Worm (Caenorhabditis elegans) whole organism, late embryonic: Measurements from ENCODE around the gene nhr-91.

Experiments
- C08G9.2 ChIP-seq: sonication (generic microtip); optimal IDR thresholded peaks from 2 replicates; lab custom pipeline; 2016; ENCODE audit warnings: mild to moderate bottlenecking, missing genetic modification characterization, moderate library complexity, missing compliant biosample characterization
- C38D4.7 ChIP-seq: fragments of 200-800 bp; sonication (Bioruptor generic); optimal IDR thresholded peaks from 2 replicates; lab custom pipeline; 2018; ENCODE audit warnings: mild to moderate bottlenecking, missing genetic modification characterization, moderate library complexity, missing compliant biosample characterization
- F13H6.1 ChIP-seq: sonication (generic microtip); optimal IDR thresholded peaks from 2 replicates; lab custom pipeline; 2016; ENCODE audit warnings: missing genetic modification characterization, missing compliant biosample characterization
- T23F11.4 ChIP-seq: fragments of 200-800 bp; sonication (Bioruptor generic); optimal IDR thresholded peaks from 2 replicates; lab custom pipeline; 2018; ENCODE audit warnings: mild to moderate bottlenecking, missing genetic modification characterization, missing compliant biosample characterization
- Y22D7AL.16 ChIP-seq: sonication (generic microtip); optimal IDR thresholded peaks from 2 replicates; lab custom pipeline; 2016; ENCODE audit warnings: missing genetic modification characterization, missing compliant biosample characterization
- ahr-1 ChIP-seq: sonication (generic microtip); optimal IDR thresholded peaks from 2 replicates; lab custom pipeline; 2016; ENCODE audit warnings: missing genetic modification characterization, missing compliant biosample characterization
- ceh-14 ChIP-seq: sonication (generic microtip); optimal IDR thresholded peaks from 2 replicates; lab custom pipeline; 2016; ENCODE audit warnings: missing genotype, missing genetic modification characterization, missing compliant biosample characterization
- ceh-18 ChIP-seq: sonication (generic microtip); optimal IDR thresholded peaks from 2 replicates; lab custom pipeline; 2016; ENCODE audit warnings: missing genetic modification characterization, missing compliant biosample characterization
- ceh-2 ChIP-seq: sonication (generic microtip); optimal IDR thresholded peaks from 2 replicates; lab custom pipeline; 2016; ENCODE audit warnings: missing genotype, missing genetic modification characterization, missing compliant biosample characterization
- ceh-22 ChIP-seq: sonication (generic microtip); optimal IDR thresholded peaks from 2 replicates; lab custom pipeline; 2017; ENCODE audit warnings: missing biosample characterization, missing genetic modification characterization
- ceh-30 ChIP-seq: fragments of 150-350 bp; optimal IDR thresholded peaks from 2 replicates; lab custom pipeline; 2014; ENCODE audit warnings: missing biosample characterization, missing genetic modification characterization
- ceh-34 ChIP-seq: sonication (generic microtip); optimal IDR thresholded peaks from 2 replicates; lab custom pipeline; 2016; ENCODE audit warnings: mild to moderate bottlenecking, missing genetic modification characterization, missing compliant biosample characterization
- ceh-45 ChIP-seq: fragments of 200-800 bp; sonication (Bioruptor generic); IDR thresholded peaks from 2 replicates; pipeline ENCODE4 v1.3.6; 2022; ENCODE audit warnings: missing genetic modification reagents, missing genetic modification characterization, missing compliant biosample characterization
- ceh-6 ChIP-seq: fragments of 200-800 bp; sonication (Bioruptor generic); optimal IDR thresholded peaks from 2 replicates; lab custom pipeline; 2018; ENCODE audit warnings: mild to moderate bottlenecking, missing genetic modification characterization, missing compliant biosample characterization
- ceh-9 ChIP-seq: sonication (generic microtip); optimal IDR thresholded peaks from 2 replicates; lab custom pipeline; 2016; ENCODE audit warnings: mild to moderate bottlenecking, missing genetic modification characterization, inconsistent platforms, missing compliant biosample characterization
- dmd-4 ChIP-seq: sonication (generic microtip); optimal IDR thresholded peaks from 2 replicates; lab custom pipeline; 2016; ENCODE audit warnings: borderline replicate concordance, missing genetic modification characterization, missing compliant biosample characterization
- dve-1 ChIP-seq: sonication (generic microtip); optimal IDR thresholded peaks from 2 replicates; lab custom pipeline; 2017; ENCODE audit warnings: antibody characterized with exemption, mild to moderate bottlenecking, missing genetic modification characterization, missing compliant biosample characterization
- elt-2 ChIP-seq: sonication (generic microtip); optimal IDR thresholded peaks from 2 replicates; lab custom pipeline; 2016; ENCODE audit warnings: missing genetic modification reagents, missing genetic modification characterization, missing compliant biosample characterization
- elt-4 ChIP-seq: sonication (generic microtip); optimal IDR thresholded peaks from 2 replicates; lab custom pipeline; 2016; ENCODE audit warnings: missing genetic modification characterization, missing compliant biosample characterization
- ets-4 ChIP-seq: sonication (generic microtip); optimal IDR thresholded peaks from 2 replicates; lab custom pipeline; 2016; ENCODE audit warnings: missing genetic modification characterization, missing compliant biosample characterization
- eyg-1 ChIP-seq: sonication (generic microtip); optimal IDR thresholded peaks from 2 replicates; lab custom pipeline; 2016; ENCODE audit warnings: missing genotype, missing genetic modification characterization, missing compliant biosample characterization
- fax-1 ChIP-seq: sonication (generic microtip); optimal IDR thresholded peaks from 2 replicates; lab custom pipeline; 2016; ENCODE audit warnings: missing genotype, missing genetic modification characterization, missing compliant biosample characterization
- fkh-10 ChIP-seq: fragments of 150-350 bp; optimal IDR thresholded peaks from 2 replicates; lab custom pipeline; 2014; ENCODE audit warnings: missing biosample characterization, missing genetic modification reagents, missing genetic modification characterization
- fkh-6 ChIP-seq: sonication (generic microtip); optimal IDR thresholded peaks from 2 replicates; lab custom pipeline; 2016; ENCODE audit warnings: missing genetic modification characterization, missing compliant biosample characterization
- gmeb-2 ChIP-seq: sonication (generic microtip); optimal IDR thresholded peaks from 2 replicates; lab custom pipeline; 2016; ENCODE audit warnings: missing genetic modification characterization, inconsistent platforms, missing compliant biosample characterization
- hlh-13 ChIP-seq: fragments of 200-800 bp; sonication (Bioruptor generic); optimal IDR thresholded peaks from 2 replicates; lab custom pipeline; 2018; ENCODE audit warnings: mild to moderate bottlenecking, missing genetic modification characterization, missing compliant biosample characterization
- hlh-15 ChIP-seq: sonication (generic microtip); optimal IDR thresholded peaks from 2 replicates; lab custom pipeline; 2016; ENCODE audit warnings: missing genetic modification characterization, missing compliant biosample characterization
- hlh-30 ChIP-seq: sonication (generic microtip); optimal IDR thresholded peaks from 2 replicates; lab custom pipeline; 2017; ENCODE audit warnings: antibody characterized with exemption, missing genetic modification characterization, missing compliant biosample characterization; ENCODE audit not compliant: insufficient read depth
- hlh-6 ChIP-seq: sonication (generic microtip); optimal IDR thresholded peaks from 2 replicates; lab custom pipeline; 2016; ENCODE audit warnings: missing genotype, missing genetic modification characterization, missing compliant biosample characterization
- hlh-8 ChIP-seq: sonication (generic microtip); optimal IDR thresholded peaks from 2 replicates; lab custom pipeline; 2016; ENCODE audit warnings: missing genotype, missing genetic modification characterization, missing compliant biosample characterization
- lin-11 ChIP-seq: fragments of 200-800 bp; sonication (Bioruptor generic); optimal IDR thresholded peaks from 2 replicates; lab custom pipeline; 2018; ENCODE audit warnings: mild to moderate bottlenecking, missing genetic modification characterization, missing compliant biosample characterization
- madf-2 ChIP-seq: sonication (generic microtip); optimal IDR thresholded peaks from 2 replicates; lab custom pipeline; 2017; ENCODE audit warnings: missing genetic modification characterization, missing compliant biosample characterization
- mec-3 ChIP-seq: sonication (generic microtip); optimal IDR thresholded peaks from 2 replicates; lab custom pipeline; 2016; ENCODE audit warnings: borderline replicate concordance, missing genetic modification characterization, missing compliant biosample characterization
- nhr-11 ChIP-seq: fragments of 150-350 bp; optimal IDR thresholded peaks from 2 replicates; lab custom pipeline; 2014; ENCODE audit warnings: missing biosample characterization, missing genetic modification characterization
- nhr-232 ChIP-seq: sonication (generic microtip); optimal IDR thresholded peaks from 2 replicates; lab custom pipeline; 2016; ENCODE audit warnings: missing genetic modification characterization, missing compliant biosample characterization
- odd-2 ChIP-seq: sonication (generic microtip); optimal IDR thresholded peaks from 2 replicates; lab custom pipeline; 2017; ENCODE audit warnings: antibody characterized with exemption, mild to moderate bottlenecking, missing genetic modification characterization, missing compliant biosample characterization
- pag-3 ChIP-seq: sonication (generic microtip); optimal IDR thresholded peaks from 2 replicates; lab custom pipeline; 2016; ENCODE audit warnings: missing compliant biosample characterization, missing genetic modification characterization, borderline replicate concordance
- pat-9 ChIP-seq: fragments of 200-800 bp; sonication (Bioruptor generic); optimal IDR thresholded peaks from 2 replicates; lab custom pipeline; 2018; ENCODE audit warnings: mild to moderate bottlenecking, missing genetic modification characterization, moderate library complexity, missing compliant biosample characterization
- pha-4 ChIP-seq: fragments of 150-350 bp; optimal IDR thresholded peaks from 2 replicates; lab custom pipeline; 2018; ENCODE audit warnings: missing biosample characterization, missing genetic modification reagents, missing genetic modification characterization
- ref-2 ChIP-seq: sonication (generic microtip); optimal IDR thresholded peaks from 2 replicates; lab custom pipeline; 2016; ENCODE audit warnings: missing genetic modification characterization, missing compliant biosample characterization
- sdc-2 ChIP-seq: sonication (generic microtip); optimal IDR thresholded peaks from 2 replicates; lab custom pipeline; 2016; ENCODE audit warnings: missing genotype, missing genetic modification characterization, missing compliant biosample characterization
- sox-2 ChIP-seq: fragments of 200-800 bp; sonication (Bioruptor generic); IDR thresholded peaks from 2 replicates; pipeline ENCODE4 v1.3.6; 2022; ENCODE audit warnings: missing genetic modification reagents, missing genetic modification characterization, missing compliant biosample characterization
- sox-4 ChIP-seq: sonication (generic microtip); optimal IDR thresholded peaks from 2 replicates; lab custom pipeline; 2017; ENCODE audit warnings: mild to moderate bottlenecking, missing genetic modification characterization, inconsistent platforms, missing compliant biosample characterization
- tbx-2 ChIP-seq: sonication (generic microtip); optimal IDR thresholded peaks from 2 replicates; lab custom pipeline; 2016; ENCODE audit warnings: missing genetic modification characterization, missing compliant biosample characterization
- ttx-3 ChIP-seq: sonication (generic microtip); optimal IDR thresholded peaks from 2 replicates; lab custom pipeline; 2016; ENCODE audit warnings: missing genetic modification reagents, missing genetic modification characterization, missing compliant biosample characterization
- unc-3 ChIP-seq, 2 experiments: fragments of 200-800 bp in 1 of 2; sonication (Bioruptor generic) in 1 of 2; sonication (generic microtip) in 1 of 2; conservative IDR thresholded peaks in 1 of 2; optimal IDR thresholded peaks in 1 of 2; 2 replicates each; pipeline versions ENCODE4 v1.3.6 to Lab custom; 2016 to 2022; ENCODE audit warnings: missing compliant biosample characterization in 2 of 2, missing genetic modification characterization in 2 of 2, missing genetic modification reagents in 1 of 2
- unc-55 ChIP-seq: sonication (generic microtip); optimal IDR thresholded peaks from 2 replicates; lab custom pipeline; 2017; ENCODE audit warnings: missing biosample characterization, missing genetic modification reagents, missing genetic modification characterization
- unc-86 ChIP-seq: sonication (generic microtip); optimal IDR thresholded peaks from 2 replicates; lab custom pipeline; 2016; ENCODE audit warnings: missing genetic modification characterization, missing compliant biosample characterization
- zip-5 ChIP-seq: sonication (generic microtip); optimal IDR thresholded peaks from 2 replicates; lab custom pipeline; 2016; ENCODE audit warnings: missing genetic modification characterization, missing compliant biosample characterization
- ztf-16 ChIP-seq: sonication (generic microtip); optimal IDR thresholded peaks from 2 replicates; lab custom pipeline; 2017; ENCODE audit warnings: missing genetic modification characterization, missing compliant biosample characterization

nhr-91 gene

ce11 chrX:15285554-15285953, 23.6 kb upstream of the nhr-91 start:
- no peak for TF ChIP-seq sox-2
- no peak for TF ChIP-seq madf-2
- TF ChIP-seq ceh-9 = no peak
- TF ChIP-seq C38D4.7 (GFP tag; lab: Kevin White, UChicago) = no peak
- no peak for TF ChIP-seq elt-2
- no peak for TF ChIP-seq ceh-45 (GFP tag; lab: Robert Waterston, UW)
- TF ChIP-seq, all 69 proteins: peak for 0

ce11 chrX:15297396-15297827, 11.8 kb upstream of the nhr-91 start:
- TF ChIP-seq fkh-6 (tag; lab: Kevin White, UChicago) (peak; percentile 1), gmeb-2 (peak; percentile 74), hlh-30 (no peak), eyg-1 (peak; percentile 23), dve-1 (tag; lab: Kevin White, UChicago) (peak; percentile 58), ceh-6 (peak; percentile 79), C08G9.2 (tag; lab: Kevin White, UChicago) (peak; percentile 29), sox-4 (peak; percentile 19), ceh-22 (tag; lab: Kevin White, UChicago) (no peak), pha-4 (tag; lab: Kevin White, UChicago) (no peak), ahr-1 (no peak), ets-4 (no peak), hlh-6 (tag; lab: Kevin White, UChicago) (peak; percentile 75), ceh-34 (tag; lab: Kevin White, UChicago) (peak; percentile 65), ceh-14 (tag; lab: Kevin White, UChicago) (peak; percentile 37), mec-3 (tag; lab: Kevin White, UChicago) (no peak), pat-9 (tag; lab: Kevin White, UChicago) (peak; percentile 79), elt-2 (peak; percentile 85), ztf-16 (tag; lab: Kevin White, UChicago) (peak; percentile 23), F13H6.1 (tag; lab: Kevin White, UChicago) (peak; percentile 33), ceh-45 (GFP tag; lab: Robert Waterston, UW) (no peak), lin-11 (tag; lab: Kevin White, UChicago) (peak; percentile 69), zip-5 (tag; lab: Kevin White, UChicago) (peak; percentile 38), odd-2 (peak; percentile 27), unc-55 (GFP tag; lab: Kevin White, UChicago) (no peak), hlh-8 (peak; percentile 5), ceh-9 (peak; percentile 36), nhr-232 (peak; percentile 56), fkh-10 (GFP tag; lab: Kevin White, UChicago) (no peak), tbx-2 (tag; lab: Kevin White, UChicago) (peak; percentile 34), madf-2 (peak; percentile 44), ttx-3 (tag; lab: Kevin White, UChicago) (peak; percentile 52), pag-3 (tag; lab: Kevin White, UChicago) (no peak), unc-86 (peak; percentile 28), ceh-2 (tag; lab: Kevin White, UChicago) (peak; percentile 64), fax-1 (tag; lab: Kevin White, UChicago) (peak; percentile 37), ref-2 (no peak), elt-4 (tag; lab: Kevin White, UChicago) (no peak), dmd-4 (tag; lab: Kevin White, UChicago) (no peak), ceh-30 (tag; lab: Kevin White, UChicago) (no peak), nhr-11 (tag; lab: Kevin White, UChicago) (no peak), sdc-2 (tag; lab: Kevin White, UChicago) (peak; percentile 75), Y22D7AL.16 (tag; lab: Kevin White, UChicago) (peak; percentile 15), unc-3 (GFP tag; conservative IDR thresholded peaks at IDR 0.05; lab: Robert Waterston, UW) (0 out of 2 replicates have a peak, but pooled peaks have one; percentile 31), unc-3 (tag; optimal IDR thresholded peaks at IDR 0.05; lab: Kevin White, UChicago) (peak; percentile 59), T23F11.4 (GFP tag; lab: Kevin White, UChicago) (peak; percentile 31), ceh-18 (tag; lab: Kevin White, UChicago) (peak; percentile 57), hlh-13 (peak; percentile 66), hlh-15 (no peak)
